Worm (Caenorhabditis elegans) whole organism, early embryonic: ENCODE data around the gene fat-4.

Experiments used
- B0310.2 ChIP-seq: sonication (generic microtip); optimal IDR thresholded peaks from 2 replicates; lab custom pipeline; 2016; ENCODE audit warnings: mild to moderate bottlenecking, missing genetic modification characterization, missing compliant biosample characterization
- F13C5.2 ChIP-seq: sonication (generic microtip); optimal IDR thresholded peaks from 2 replicates; lab custom pipeline; 2017; ENCODE audit warnings: mild to moderate bottlenecking, missing genetic modification characterization, inconsistent platforms, missing compliant biosample characterization
- aly-1 ChIP-seq: sonication (generic microtip); optimal IDR thresholded peaks from 2 replicates; lab custom pipeline; 2016; ENCODE audit warnings: missing genetic modification characterization, missing compliant biosample characterization
- ama-1 ChIP-seq: fragments of 150-350 bp; optimal IDR thresholded peaks from 2 replicates; lab custom pipeline; 2014
- ceh-13 ChIP-seq: fragments of 200-800 bp; sonication (Bioruptor generic); optimal IDR thresholded peaks from 2 replicates; lab custom pipeline; 2018; ENCODE audit warnings: mild to moderate bottlenecking, missing genetic modification characterization, missing compliant biosample characterization
- ceh-36 ChIP-seq: sonication (generic microtip); optimal IDR thresholded peaks from 2 replicates; lab custom pipeline; 2016; ENCODE audit warnings: missing genetic modification characterization, inconsistent platforms, missing compliant biosample characterization
- ets-7 ChIP-seq: sonication (generic microtip); optimal IDR thresholded peaks from 2 replicates; lab custom pipeline; 2016; ENCODE audit warnings: missing genotype, missing genetic modification characterization, missing compliant biosample characterization
- flt-1 ChIP-seq: fragments of 200-800 bp; sonication (Bioruptor generic); IDR thresholded peaks from 2 replicates; pipeline ENCODE4 v1.3.6; 2022; ENCODE audit warnings: missing genetic modification characterization, missing compliant biosample characterization
- hmbx-1 ChIP-seq: sonication (generic microtip); optimal IDR thresholded peaks from 2 replicates; lab custom pipeline; 2016; ENCODE audit warnings: mild to moderate bottlenecking, missing genetic modification characterization, missing compliant biosample characterization
- hmg-4 ChIP-seq: fragments of 200-800 bp; sonication (Bioruptor generic); optimal IDR thresholded peaks from 2 replicates; lab custom pipeline; 2018; ENCODE audit warnings: mild to moderate bottlenecking, missing genetic modification characterization, missing compliant biosample characterization
- pes-1 ChIP-seq: fragments of 200-800 bp; sonication (Bioruptor generic); IDR thresholded peaks from 2 replicates; pipeline ENCODE4 v1.3.6; 2022; ENCODE audit warnings: missing genetic modification reagents, missing genetic modification characterization, missing compliant biosample characterization
- scrt-1 ChIP-seq: fragments of 200-800 bp; sonication (Bioruptor generic); IDR thresholded peaks from 2 replicates; pipeline ENCODE4 v1.3.6; 2022; ENCODE audit warnings: missing genetic modification characterization, missing compliant biosample characterization
- sea-1 ChIP-seq: fragments of 200-800 bp; sonication (Bioruptor generic); conservative IDR thresholded peaks from 2 replicates; pipeline ENCODE4 v1.3.6; 2022; ENCODE audit warnings: missing genetic modification characterization, missing compliant biosample characterization
- tra-4 ChIP-seq: sonication (generic microtip); optimal IDR thresholded peaks from 2 replicates; lab custom pipeline; 2017; ENCODE audit warnings: missing genetic modification characterization, missing compliant biosample characterization

DNA sequence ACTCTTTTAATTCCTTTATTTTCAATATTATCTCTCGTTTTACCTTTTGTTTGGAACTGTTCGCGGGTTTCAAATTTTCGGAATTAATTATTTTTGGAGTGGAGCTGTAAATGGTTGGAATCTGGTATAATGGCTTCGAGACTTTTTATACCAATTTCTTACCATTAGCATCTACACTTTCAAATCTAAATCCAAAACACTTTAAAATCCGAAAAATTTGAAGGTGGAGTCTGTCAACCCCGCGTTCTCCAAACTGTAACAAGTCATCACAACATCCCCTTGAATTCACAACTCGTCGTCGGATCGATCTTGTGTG is 41.8 kb upstream of the fat-4 start, which contains the start of gene nhr-97:
- TF ChIP-seq ama-1 (lab: Kevin White, UChicago) (no peak), sea-1 (GFP tag; lab: Robert Waterston, UW) (no peak), B0310.2 (tag; lab: Kevin White, UChicago) (no peak), ceh-36 (tag; lab: Kevin White, UChicago) (no peak), ets-7 (tag; lab: Kevin White, UChicago) (no peak), tra-4 (tag; lab: Kevin White, UChicago) (no peak), ceh-13 (GFP tag; lab: Kevin White, UChicago) (no peak), pes-1 (GFP tag; lab: Robert Waterston, UW) (no peak), hmg-4 (GFP tag; lab: Kevin White, UChicago) (no peak), hmbx-1 (tag; lab: Kevin White, UChicago) (no peak), scrt-1 (no peak), flt-1 (GFP tag; lab: Robert Waterston, UW) (no peak), F13C5.2 (tag; lab: Kevin White, UChicago) (no peak), aly-1 (tag; lab: Kevin White, UChicago) (no peak)
